Fruit fly (Drosophila melanogaster): ENCODE measurements around the gene Wdr81.
A peak's percentile ranks its signal among the peaks of the same experiment; 100 is the strongest.

Gene Wdr81

dm6 chr2L:12065683-12066386, 45.1 kb upstream of the Wdr81 start (continued):
- TF ChIP-seq CG15601 (tag; optimal IDR thresholded peaks at IDR 0.05) (peak; percentile 58), jumu (GFP tag; optimal IDR thresholded peaks at IDR 0.05) (no peak), CG30020 (tag; optimal IDR thresholded peaks at IDR 0.05) (peak; percentile 13), Six4 (GFP tag; optimal IDR thresholded peaks at IDR 0.05) (no peak), CG2199 (GFP tag; IDR thresholded peaks at IDR 0.05) (no peak), CG14441 (GFP tag; IDR thresholded peaks at IDR 0.05) (no peak), CG43689 (GFP tag; IDR thresholded peaks at IDR 0.05) (no peak), CG10959 (GFP tag; IDR thresholded peaks at IDR 0.05) (no peak), Med (GFP tag) (no peak), tio (GFP tag; optimal IDR thresholded peaks at IDR 0.05) (no peak), B-H2 (GFP tag; optimal IDR thresholded peaks at IDR 0.05) (no peak), CG12219 (GFP tag; optimal IDR thresholded peaks at IDR 0.05) (no peak), Eip74EF (GFP tag; optimal IDR thresholded peaks at IDR 0.05) (no peak), Hr51 (GFP tag; optimal IDR thresholded peaks at IDR 0.05) (no peak), maf-S (GFP tag; optimal IDR thresholded peaks at IDR 0.05) (no peak), p53 (GFP tag; optimal IDR thresholded peaks at IDR 0.05) (no peak), Fer3 (tag; optimal IDR thresholded peaks at IDR 0.05) (no peak), tin (GFP tag; optimal IDR thresholded peaks at IDR 0.05) (no peak), CG9876 (GFP tag; optimal IDR thresholded peaks at IDR 0.05) (no peak), ap (GFP tag; IDR thresholded peaks at IDR 0.05) (no peak), CG14667 (GFP tag; IDR thresholded peaks at IDR 0.05) (no peak), Abd-B (GFP tag; optimal IDR thresholded peaks at IDR 0.05) (no peak), CG2889 (GFP tag; IDR thresholded peaks at IDR 0.05) (no peak), Mes4 (GFP tag; optimal IDR thresholded peaks at IDR 0.05) (no peak), Stat92E (GFP tag; optimal IDR thresholded peaks at IDR 0.05) (no peak), CG14014 (GFP tag; IDR thresholded peaks at IDR 0.05) (no peak), gro (GFP tag; optimal IDR thresholded peaks at IDR 0.05) (no peak), prd (optimal IDR thresholded peaks at IDR 0.05) (no peak), prd (GFP tag; IDR thresholded peaks at IDR 0.05) (peak; percentile 76; the same call in 2 of the 3 replicates), knrl (GFP tag; IDR thresholded peaks at IDR 0.05; ENCODE audit: partially characterized antibody) (no peak), gce (GFP tag; IDR thresholded peaks at IDR 0.05) (no peak), gcm (GFP tag; optimal IDR thresholded peaks at IDR 0.05) (peak; percentile 52), CG31441 (GFP tag; IDR thresholded peaks at IDR 0.05) (peak; percentile 68), CG3065 (GFP tag; optimal IDR thresholded peaks at IDR 0.05) (no peak), Awh (GFP tag; IDR thresholded peaks at IDR 0.05) (no peak), CG17361 (GFP tag; IDR thresholded peaks at IDR 0.05) (peak; percentile 63), CG8290 (GFP tag; optimal IDR thresholded peaks at IDR 0.05) (no peak), CG8290 (tag; optimal IDR thresholded peaks at IDR 0.05) (no peak), lmd (GFP tag; IDR thresholded peaks at IDR 0.05) (no peak), CG7987 (GFP tag; optimal IDR thresholded peaks at IDR 0.05) (no peak), CG15479 (GFP tag; optimal IDR thresholded peaks at IDR 0.05) (no peak), her (GFP tag; optimal IDR thresholded peaks at IDR 0.05) (no peak), bowl (GFP tag; IDR thresholded peaks at IDR 0.05) (no peak), Mrtf (GFP tag; IDR thresholded peaks at IDR 0.05) (no peak), BEAF-32 (GFP tag; optimal IDR thresholded peaks at IDR 0.05) (no peak), sim (GFP tag; IDR thresholded peaks at IDR 0.05) (no peak), Bdp1 (GFP tag; optimal IDR thresholded peaks at IDR 0.05) (no peak), CG11696 (GFP tag; IDR thresholded peaks at IDR 0.05) (no peak), YL-1 (GFP tag; optimal IDR thresholded peaks at IDR 0.05) (no peak), ash1 (GFP tag; optimal IDR thresholded peaks at IDR 0.05) (no peak), CG9437 (GFP tag; optimal IDR thresholded peaks at IDR 0.05) (peak; percentile 1), Lpt (GFP tag; optimal IDR thresholded peaks at IDR 0.05) (no peak)
